Worm (Caenorhabditis elegans) whole organism, mixed stage, embryonic: ENCODE results near the gene fbxa-94.

Source experiments
- blmp-1 ChIP-seq: fragments of 150-350 bp; optimal IDR thresholded peaks from 2 replicates; lab custom pipeline; 2014; ENCODE audit warnings: missing biosample characterization, missing genetic modification characterization
- lin-13 ChIP-seq: fragments of 150-350 bp; optimal IDR thresholded peaks from 2 replicates; lab custom pipeline; 2014; ENCODE audit warnings: missing biosample characterization, missing genetic modification characterization
- mls-2 ChIP-seq: sonication (generic microtip); optimal IDR thresholded peaks from 2 replicates; lab custom pipeline; 2016; ENCODE audit warnings: mild to moderate bottlenecking, missing genetic modification characterization, moderate library complexity, missing compliant biosample characterization
- nhr-12 ChIP-seq: fragments of 150-350 bp; optimal IDR thresholded peaks from 2 replicates; lab custom pipeline; 2014; ENCODE audit warnings: missing biosample characterization, missing genetic modification characterization
- nhr-237 ChIP-seq: fragments of 150-350 bp; optimal IDR thresholded peaks from 2 replicates; lab custom pipeline; 2014; ENCODE audit warnings: missing biosample characterization, missing genetic modification characterization
- nhr-76 ChIP-seq: sonication (generic microtip); optimal IDR thresholded peaks from 2 replicates; lab custom pipeline; 2017; ENCODE audit warnings: missing biosample characterization, missing genetic modification characterization
- pha-4 ChIP-seq: fragments of 150-350 bp; optimal IDR thresholded peaks from 2 replicates; lab custom pipeline; 2018; ENCODE audit warnings: missing biosample characterization, missing genetic modification reagents, missing genetic modification characterization
- snpc-4 ChIP-seq: fragments of 150-350 bp; optimal IDR thresholded peaks from 2 replicates; lab custom pipeline; 2014; ENCODE audit warnings: missing biosample characterization, missing genetic modification characterization
- sptf-1 ChIP-seq: sonication (generic microtip); optimal IDR thresholded peaks from 2 replicates; lab custom pipeline; 2017; ENCODE audit warnings: mild to moderate bottlenecking, missing genetic modification characterization, moderate library complexity, missing compliant biosample characterization

- TF ChIP-seq pha-4 (tag; lab: Kevin White, UChicago): no peak
- TF ChIP-seq snpc-4 (tag; lab: Kevin White, UChicago): no peak
- TF ChIP-seq nhr-237 (tag; lab: Kevin White, UChicago): no peak
- TF ChIP-seq lin-13 (tag; lab: Kevin White, UChicago): no peak
- TF ChIP-seq nhr-76: no peak
- TF ChIP-seq blmp-1 (tag; lab: Kevin White, UChicago): no peak
- TF ChIP-seq nhr-12 (tag; lab: Kevin White, UChicago): no peak
- no peak for TF ChIP-seq sptf-1 (tag; lab: Kevin White, UChicago)
- TF ChIP-seq mls-2: no peak
Observed at ce11 chrV:15550408-15550807, 22.3 kb upstream of the fbxa-94 start.
